Worm (Caenorhabditis elegans): Measurements from ENCODE around the gene C24B5.4.
A peak's percentile ranks its signal among the peaks of the same experiment; 100 is the strongest.

C24B5.4 gene

DNA sequence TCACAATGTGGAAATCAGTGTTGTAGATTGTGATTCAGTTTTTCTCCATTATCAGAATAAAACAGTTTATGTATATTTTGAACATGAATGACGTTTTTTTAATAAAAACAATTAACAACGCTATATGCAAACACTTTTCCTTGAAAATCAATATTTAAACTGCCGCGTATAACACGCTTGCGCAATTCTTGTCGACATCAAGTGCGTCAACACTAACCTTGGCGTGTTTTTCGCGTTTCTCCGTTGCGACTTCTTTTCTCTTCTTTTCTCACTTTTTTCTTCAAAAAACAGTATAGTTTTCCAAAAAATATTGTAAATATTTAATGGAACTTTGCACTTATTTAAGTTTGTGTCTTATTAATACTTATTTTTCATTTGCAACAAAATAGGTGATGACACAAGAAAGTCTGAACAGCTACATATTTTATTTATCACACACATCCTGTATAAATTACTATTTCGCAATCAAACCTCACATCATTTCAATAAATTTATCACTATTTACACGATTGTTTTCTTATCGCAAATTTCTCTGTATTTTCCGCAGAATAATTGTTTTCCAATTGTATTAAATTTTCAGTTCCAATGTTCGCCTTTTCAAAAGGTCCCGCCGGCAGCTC, 21.8 kb downstream of the C24B5.4 start, which contains the start of gene spas-1:
Gene spas-1, plus strand, starts transcription at position 572 of the 620 bp plus-strand sequence.
- TF ChIP-seq fkh-10 (GFP tag; optimal IDR thresholded peaks at IDR 0.05) (no peak), egl-5 (tag; optimal IDR thresholded peaks at IDR 0.05) (peak; percentile 67), nhr-25 (tag; optimal IDR thresholded peaks at IDR 0.05) (peak; percentile 84), ZK546.5 (tag; optimal IDR thresholded peaks at IDR 0.05) (no peak), pqm-1 (tag; optimal IDR thresholded peaks at IDR 0.05) (peak; percentile 73), lin-39 (tag; optimal IDR thresholded peaks at IDR 0.05) (peak; percentile 7), elt-1 (tag; optimal IDR thresholded peaks at IDR 0.05) (peak; percentile 37), ceh-9 (tag; optimal IDR thresholded peaks at IDR 0.05) (no peak), sea-2 (GFP tag; optimal IDR thresholded peaks at IDR 0.05) (no peak), pha-4 (tag; optimal IDR thresholded peaks at IDR 0.05) (peak; percentile 95), R02D3.7 (tag; optimal IDR thresholded peaks at IDR 0.05) (peak; percentile 75), nfya-1 (tag; optimal IDR thresholded peaks at IDR 0.05; ENCODE audit: insufficient read depth) (peak; percentile 85), ceh-28 (tag; optimal IDR thresholded peaks at IDR 0.05) (peak; percentile 82), elt-3 (tag; optimal IDR thresholded peaks at IDR 0.05) (no peak), snpc-4 (tag; optimal IDR thresholded peaks at IDR 0.05) (peak; percentile 88), elt-2 (tag; optimal IDR thresholded peaks at IDR 0.05) (peak; percentile 71), ceh-16 (tag; optimal IDR thresholded peaks at IDR 0.05) (no peak), nhr-67 (tag; optimal IDR thresholded peaks at IDR 0.05) (no peak), nhr-28 (tag; optimal IDR thresholded peaks at IDR 0.05) (no peak), nhr-12 (tag; optimal IDR thresholded peaks at IDR 0.05) (no peak), unc-62 (GFP tag; optimal IDR thresholded peaks at IDR 0.05) (peak; percentile 60), ztf-4 (tag; optimal IDR thresholded peaks at IDR 0.05) (no peak), mdl-1 (tag; optimal IDR thresholded peaks at IDR 0.05) (no peak), jun-1 (tag; optimal IDR thresholded peaks at IDR 0.05) (peak; percentile 71), mml-1 (tag; optimal IDR thresholded peaks at IDR 0.05) (no peak), nhr-23 (tag; optimal IDR thresholded peaks at IDR 0.05) (peak; percentile 89), fos-1 (tag; optimal IDR thresholded peaks at IDR 0.05) (no peak), ztf-11 (tag; optimal IDR thresholded peaks at IDR 0.05) (no peak), skn-1 (tag; optimal IDR thresholded peaks at IDR 0.05) (no peak), zag-1 (tag; optimal IDR thresholded peaks at IDR 0.05) (no peak), nhr-77 (tag; optimal IDR thresholded peaks at IDR 0.05) (no peak), egl-27 (tag; optimal IDR thresholded peaks at IDR 0.05) (peak; percentile 25), fkh-2 (tag; optimal IDR thresholded peaks at IDR 0.05) (no peak), aly-2 (tag; optimal IDR thresholded peaks at IDR 0.05) (no peak), eor-1 (tag; optimal IDR thresholded peaks at IDR 0.05) (no peak), ama-1 (optimal IDR thresholded peaks at IDR 0.05) (peak; percentile 41), nhr-76 (tag; optimal IDR thresholded peaks at IDR 0.05) (no peak), ceh-82 (tag; optimal IDR thresholded peaks at IDR 0.05) (peak; percentile 19), lsy-12 (tag; optimal IDR thresholded peaks at IDR 0.05) (peak; percentile 73), nhr-43 (tag; optimal IDR thresholded peaks at IDR 0.05; ENCODE audit: poor library complexity, severe bottlenecking) (peak; percentile 77), hmg-11 (tag; optimal IDR thresholded peaks at IDR 0.05) (peak; percentile 71), lin-15B (tag; optimal IDR thresholded peaks at IDR 0.05) (peak; percentile 88), tbx-2 (tag; optimal IDR thresholded peaks at IDR 0.05) (peak; percentile 76), unc-39 (tag; optimal IDR thresholded peaks at IDR 0.05) (no peak), daf-12 (tag; optimal IDR thresholded peaks at IDR 0.05) (no peak), nhr-11 (tag; optimal IDR thresholded peaks at IDR 0.05) (no peak), nhr-237 (tag; optimal IDR thresholded peaks at IDR 0.05) (no peak)
